Worm (Caenorhabditis elegans) whole organism, L4/young adult: ENCODE data around the gene abcf-1.

Experiments used
- W03F9.2 ChIP-seq: fragments of 150-350 bp; optimal IDR thresholded peaks from 2 replicates; lab custom pipeline; 2014; ENCODE audit warnings: missing biosample characterization, missing genetic modification characterization
- him-1 ChIP-seq: sonication (generic microtip); optimal IDR thresholded peaks from 2 replicates; lab custom pipeline; 2016; ENCODE audit warnings: missing genotype, missing genetic modification reagents, missing genetic modification characterization, missing compliant biosample characterization

DNA sequence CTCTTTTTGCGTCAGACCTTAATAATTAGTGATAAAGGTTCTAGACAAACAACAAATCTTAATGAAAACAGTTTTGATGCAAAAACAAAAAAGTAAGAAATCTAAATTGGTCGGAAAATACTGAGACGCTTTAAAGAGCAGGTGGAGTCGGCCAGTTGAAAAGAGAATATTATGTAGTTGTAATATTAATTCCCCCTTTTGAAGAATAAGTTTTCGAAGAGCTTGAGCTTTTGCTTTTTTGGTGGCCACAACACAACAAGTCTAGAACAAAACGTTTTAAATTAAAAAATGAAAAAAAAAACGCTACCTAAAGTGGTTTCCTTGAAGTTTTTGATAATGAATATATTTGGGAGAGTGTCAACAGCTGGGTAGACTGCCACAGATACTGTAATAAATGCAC is 46.7 kb downstream of the abcf-1 start, which contains the start of gene str-178:
- TF ChIP-seq him-1 (tag; lab: Kevin White, UChicago): no peak
- TF ChIP-seq W03F9.2: no peak
